Fruit fly (Drosophila melanogaster): ENCODE results near the gene cysu.

The cysu gene

dm6 chr3R:17403618-17404017, 21.9 kb upstream of the cysu start, which contains the start of gene CG34280:
Gene CG34280, minus strand, starts transcription at chr3R:17403718.
- no peak for TF ChIP-seq CG17801 (GFP tag; optimal IDR thresholded peaks at IDR 0.05; ENCODE audit: partially characterized antibody)

dm6 chr3R:17404155-17404554, 21.4 kb upstream of the cysu start:
- no peak for TF ChIP-seq CG17801 (GFP tag; optimal IDR thresholded peaks at IDR 0.05; ENCODE audit: partially characterized antibody)

DNA sequence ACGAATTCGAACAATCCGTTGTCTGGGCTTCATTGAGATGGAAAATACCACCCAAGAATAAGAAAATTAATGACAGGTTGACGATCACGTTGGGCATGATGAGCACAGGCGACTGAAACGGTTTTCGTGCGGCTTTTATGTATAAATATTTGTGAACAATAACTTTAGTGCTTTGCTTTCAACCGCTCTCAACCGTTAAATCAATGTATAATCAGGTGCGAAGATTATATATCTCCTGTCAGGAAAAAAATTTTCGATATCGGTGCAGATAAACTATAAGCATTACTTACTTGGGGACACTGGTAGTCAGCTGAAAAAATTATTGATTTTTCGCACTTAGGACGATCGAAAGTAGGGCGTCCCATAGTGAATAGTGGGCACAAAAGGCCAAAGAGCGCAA, 20.6 kb upstream of the cysu start, which contains the start of gene CG42823:
TSS of gene CG42823 (minus strand) at position 101 of the 400 bp plus-strand sequence.
- no peak for TF ChIP-seq CG17801 (GFP tag; optimal IDR thresholded peaks at IDR 0.05; ENCODE audit: partially characterized antibody)

DNA sequence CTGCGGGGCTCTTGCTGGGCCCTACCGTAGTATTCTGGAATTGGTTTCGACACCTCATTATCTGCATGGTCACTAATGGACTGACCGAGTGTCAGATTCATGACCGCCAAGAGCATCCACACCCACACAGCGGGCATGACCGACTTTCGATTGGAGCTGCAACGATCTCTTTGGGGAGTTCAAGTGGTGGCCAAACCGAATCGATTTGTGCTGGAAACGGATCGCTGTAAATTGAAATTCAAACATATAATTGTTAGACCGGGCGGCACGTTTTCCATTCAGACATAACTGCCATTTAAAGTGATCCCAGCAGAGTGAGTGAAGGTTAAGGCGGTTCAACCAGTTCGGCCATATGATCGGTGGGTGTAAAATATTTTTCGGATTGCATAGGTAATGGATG, 19.2 kb upstream of the cysu start, which contains the start of the genes CG42824 and CG42798:
TSS of gene CG42824 (minus strand) at position 101 of the 400 bp plus-strand sequence.
TSS of gene CG42798 (plus strand) at position 268 of the 400 bp plus-strand sequence.
- no peak for TF ChIP-seq CG17801 (GFP tag; optimal IDR thresholded peaks at IDR 0.05; ENCODE audit: partially characterized antibody)

dm6 chr3R:17407576-17407975, 18.0 kb upstream of the cysu start, which contains the start of gene CG17283:
Gene CG17283, plus strand, starts transcription at chr3R:17407876.
- no peak for TF ChIP-seq CG17801 (GFP tag; optimal IDR thresholded peaks at IDR 0.05; ENCODE audit: partially characterized antibody)

DNA sequence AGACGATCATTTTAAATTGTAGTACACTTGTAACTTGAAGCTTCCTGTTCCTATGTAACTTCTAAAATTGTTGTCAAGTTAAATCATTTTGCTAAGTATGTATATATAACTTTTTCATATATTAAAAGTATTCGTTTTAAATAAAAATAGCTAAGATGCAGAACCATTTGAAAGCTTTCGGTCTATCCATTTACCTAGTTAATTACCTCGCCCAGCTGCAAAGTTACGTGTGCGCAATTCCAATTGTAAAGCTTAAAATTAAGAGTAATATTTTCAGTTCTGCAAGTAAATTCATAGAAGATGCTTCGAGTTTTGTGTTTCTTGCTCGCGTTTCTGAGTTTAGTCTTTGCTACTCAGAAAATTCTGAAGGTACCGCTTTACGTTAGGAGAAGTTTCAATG, 16.2 kb upstream of the cysu start, which contains the start of gene CG5860:
TSS of gene CG5860 (plus strand) at position 301 of the 400 bp plus-strand sequence.
- no peak for TF ChIP-seq CG17801 (GFP tag; optimal IDR thresholded peaks at IDR 0.05; ENCODE audit: partially characterized antibody)

dm6 chr3R:17410808-17411207, 14.8 kb upstream of the cysu start, which contains the start of gene CG5863:
Gene CG5863, plus strand, starts transcription at chr3R:17411108.
- TF ChIP-seq CG17801 (GFP tag; optimal IDR thresholded peaks at IDR 0.05; ENCODE audit: partially characterized antibody), result no peak

DNA sequence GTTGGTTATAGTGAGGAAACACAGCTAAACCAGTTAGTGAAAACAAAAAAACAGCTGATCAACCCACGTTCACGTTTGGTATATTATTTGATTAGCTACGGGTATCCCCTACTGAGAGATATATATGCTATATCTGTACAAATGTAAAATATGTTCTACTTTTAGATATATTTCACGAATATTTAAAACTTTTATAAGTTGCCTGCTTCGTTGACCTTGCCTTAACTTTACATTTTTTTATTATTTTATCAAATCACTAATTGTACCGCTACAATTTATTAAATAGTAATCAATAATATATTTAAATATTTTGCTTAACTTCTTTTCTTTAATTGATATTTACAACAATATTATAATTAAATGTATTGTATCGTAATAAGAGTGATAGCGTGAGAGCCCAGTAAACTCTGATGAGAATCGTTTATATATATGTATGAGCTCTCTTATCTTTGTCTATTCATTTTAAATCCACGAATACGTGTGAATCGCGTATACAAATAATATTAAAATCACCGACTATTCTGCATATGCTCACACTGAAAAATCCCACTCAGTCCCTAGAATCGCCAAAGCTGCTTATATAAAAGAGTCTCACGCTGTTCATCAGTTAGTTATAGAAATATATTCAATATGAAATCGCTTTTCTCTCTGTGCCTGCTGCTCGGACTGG, 13.0 kb upstream of the cysu start, which contains the start of gene CG42821:
TSS of gene CG42821 (plus strand) at position 620 of the 670 bp plus-strand sequence.
- no peak for TF ChIP-seq CG17801 (GFP tag; optimal IDR thresholded peaks at IDR 0.05; ENCODE audit: partially characterized antibody)

DNA sequence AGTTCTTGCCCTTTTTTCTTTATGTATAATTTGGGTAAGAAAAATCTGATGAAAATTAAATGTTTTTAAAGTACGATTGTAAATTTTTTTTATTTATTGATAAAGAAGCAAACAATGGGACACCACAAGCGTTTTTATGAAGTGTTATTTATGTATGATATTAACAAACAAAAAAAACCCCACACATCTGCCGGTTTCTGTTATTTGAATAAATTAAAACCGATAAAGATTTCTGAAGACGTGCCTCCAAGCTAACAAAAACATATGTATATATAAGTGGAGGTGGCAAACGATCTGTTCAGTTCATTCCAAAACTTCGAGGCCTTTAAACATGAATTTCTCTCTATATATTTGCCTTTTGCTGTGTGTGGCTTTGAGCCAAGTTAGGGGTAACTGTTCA, 12.0 kb upstream of the cysu start, which contains the start of gene CG42822:
TSS of gene CG42822 (plus strand) at position 301 of the 400 bp plus-strand sequence.
- TF ChIP-seq CG17801 (GFP tag; optimal IDR thresholded peaks at IDR 0.05; ENCODE audit: partially characterized antibody), result no peak

dm6 chr3R:17415439-17415838, 10.1 kb upstream of the cysu start, which contains the start of gene CG5866:
Gene CG5866, plus strand, starts transcription at chr3R:17415739.
- no peak for TF ChIP-seq CG17801 (GFP tag; optimal IDR thresholded peaks at IDR 0.05; ENCODE audit: partially characterized antibody)

dm6 chr3R:17417167-17417566, 8.4 kb upstream of the cysu start, which contains the start of gene CG33333:
Gene CG33333, plus strand, starts transcription at chr3R:17417467.
- no peak for TF ChIP-seq CG17801 (GFP tag; optimal IDR thresholded peaks at IDR 0.05; ENCODE audit: partially characterized antibody)

dm6 chr3R:17418459-17418858, 7.1 kb upstream of the cysu start, which contains the start of gene CG42834:
Gene CG42834, plus strand, starts transcription at chr3R:17418759.
- TF ChIP-seq CG17801 (GFP tag; optimal IDR thresholded peaks at IDR 0.05; ENCODE audit: partially characterized antibody), result no peak

DNA sequence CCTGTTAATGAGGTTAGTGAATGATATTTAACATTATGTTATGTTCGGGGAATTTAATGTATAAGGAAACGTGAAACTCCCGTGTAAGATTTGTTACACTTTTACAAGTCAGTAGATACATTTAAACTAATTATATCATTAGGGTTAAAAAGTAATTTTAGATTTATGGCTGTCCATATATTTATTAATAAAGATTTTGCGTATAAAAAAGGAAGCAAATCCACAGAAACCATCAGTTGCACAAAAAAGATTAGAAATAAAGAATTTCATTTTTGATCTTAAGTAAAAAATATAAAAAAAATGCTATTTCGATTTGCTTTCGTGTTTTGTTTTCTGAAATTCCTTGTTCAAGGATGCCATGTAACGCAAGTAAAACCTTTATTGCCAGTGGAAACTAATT, 5.2 kb upstream of the cysu start, which contains the start of gene CG42835:
TSS of gene CG42835 (plus strand) at position 301 of the 400 bp plus-strand sequence.
- no peak for TF ChIP-seq CG17801 (GFP tag; optimal IDR thresholded peaks at IDR 0.05; ENCODE audit: partially characterized antibody)

DNA sequence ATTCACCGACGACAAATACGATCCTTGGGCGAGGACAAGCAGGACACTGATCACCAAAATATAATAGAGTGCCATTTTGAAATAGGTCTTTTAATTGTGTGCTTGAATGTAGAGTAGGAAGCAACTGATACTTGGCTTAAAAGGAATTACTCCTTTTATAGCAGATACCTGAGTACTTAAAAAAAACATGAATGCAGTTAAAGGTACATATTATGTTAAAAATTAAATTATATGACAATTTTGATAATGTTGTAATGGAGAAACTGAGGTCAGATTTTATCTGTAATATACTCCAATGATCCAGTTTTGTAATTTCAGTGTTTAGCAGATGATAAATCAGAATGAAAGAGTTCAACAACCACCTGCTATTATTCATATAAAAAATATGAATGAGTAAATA, 3.5 kb upstream of the cysu start, which contains the start of gene CG14332:
TSS of gene CG14332 (minus strand) at position 101 of the 400 bp plus-strand sequence.
- TF ChIP-seq CG17801 (GFP tag; optimal IDR thresholded peaks at IDR 0.05; ENCODE audit: partially characterized antibody), result no peak

DNA sequence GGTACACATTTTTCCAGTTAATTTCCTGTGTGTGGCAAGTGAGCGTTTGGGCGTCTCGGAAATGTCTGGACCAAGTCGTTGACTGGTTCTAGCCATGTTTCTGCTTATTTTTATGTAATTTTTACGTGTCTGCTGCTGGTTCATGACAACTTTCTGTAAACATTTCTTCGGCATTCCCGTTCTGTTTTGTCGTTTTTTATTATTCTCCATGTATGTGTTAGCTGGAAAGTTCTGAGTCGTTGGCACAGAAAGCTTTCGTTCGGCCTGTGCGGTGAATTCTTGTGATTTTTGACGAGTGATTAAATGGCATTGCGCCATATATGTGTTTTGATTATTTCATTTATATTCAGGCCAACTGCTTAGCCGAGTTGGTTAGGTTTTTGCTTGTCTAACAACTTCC, 697 bp downstream of the cysu start:
- TF ChIP-seq CG17801 (GFP tag; optimal IDR thresholded peaks at IDR 0.05; ENCODE audit: partially characterized antibody), result no peak

DNA sequence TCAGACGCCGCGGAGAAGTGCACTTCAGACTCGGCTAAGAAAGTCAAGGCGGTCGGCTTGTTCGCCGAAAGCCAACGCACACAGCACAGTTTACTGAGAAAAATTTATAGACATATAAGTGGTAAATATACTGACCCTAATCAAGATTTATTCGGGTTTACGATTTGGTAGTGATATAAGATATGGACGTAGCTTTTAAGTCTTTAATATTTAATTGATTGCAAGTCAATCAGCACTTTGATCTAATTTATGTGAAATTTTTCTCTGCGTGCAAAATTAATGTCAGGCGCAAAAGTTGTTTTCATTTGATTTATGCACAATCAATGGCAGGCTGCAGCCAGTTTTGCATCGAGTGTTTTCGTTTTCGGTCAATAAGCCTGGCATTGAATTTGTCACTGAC, 4.9 kb downstream of the cysu start:
- TF ChIP-seq CG17801 (GFP tag; optimal IDR thresholded peaks at IDR 0.05; ENCODE audit: partially characterized antibody), result no peak

Data from ovary, adult (tissue).